Fruit fly (Drosophila melanogaster): Measurements from ENCODE around the gene Odj.
A peak's percentile ranks its signal among the peaks of the same experiment; 100 is the strongest.

Odj gene

DNA sequence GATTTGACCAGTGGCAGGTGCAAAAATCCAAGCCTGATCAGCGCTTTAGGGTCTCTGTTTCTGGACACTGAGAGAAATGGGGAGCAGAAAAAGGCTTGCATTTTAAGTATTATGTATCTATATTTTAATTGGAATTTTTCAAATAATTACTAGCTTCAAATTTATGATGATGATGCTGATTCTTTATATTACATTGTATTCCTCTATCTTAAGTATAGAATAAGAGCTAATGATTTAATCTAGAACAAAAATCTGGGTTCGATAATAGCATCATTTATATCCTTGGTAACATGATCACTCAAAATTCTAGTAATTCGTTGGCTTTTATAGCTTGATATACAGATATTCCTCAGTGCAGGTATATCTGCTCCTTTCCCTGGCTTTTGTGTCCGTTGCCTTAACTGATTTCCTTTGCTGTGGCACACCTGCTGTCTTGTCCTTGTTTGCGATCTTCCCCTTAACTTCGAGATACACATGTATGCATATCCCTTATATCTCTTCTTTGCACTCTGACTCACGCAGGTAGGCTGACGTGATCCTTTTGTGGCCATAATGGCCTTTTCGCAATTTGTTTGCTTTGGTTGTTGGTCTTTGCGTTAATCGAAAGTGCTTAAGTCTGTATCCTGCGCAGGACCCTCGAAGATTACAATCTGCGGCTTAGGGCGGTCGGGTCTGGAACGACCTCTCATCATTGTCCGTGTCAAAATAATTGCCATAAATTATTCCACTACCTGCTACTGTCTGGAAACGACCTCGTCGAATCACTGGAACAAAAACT, 17.0 kb upstream of the Odj start (continued):
- TF ChIP-seq CG10267 (tag; optimal IDR thresholded peaks at IDR 0.05) (peak; percentile 11), D (optimal IDR thresholded peaks at IDR 0.05) (peak; percentile 86), D (GFP tag; optimal IDR thresholded peaks at IDR 0.05) (no peak), lilli (GFP tag; optimal IDR thresholded peaks at IDR 0.05) (no peak), CG8944 (GFP tag; optimal IDR thresholded peaks at IDR 0.05) (no peak), grn (GFP tag; optimal IDR thresholded peaks at IDR 0.05) (peak; percentile 22), dmrt11E (tag; optimal IDR thresholded peaks at IDR 0.05) (peak; percentile 12), Chrac-16 (GFP tag; optimal IDR thresholded peaks at IDR 0.05) (no peak)

DNA sequence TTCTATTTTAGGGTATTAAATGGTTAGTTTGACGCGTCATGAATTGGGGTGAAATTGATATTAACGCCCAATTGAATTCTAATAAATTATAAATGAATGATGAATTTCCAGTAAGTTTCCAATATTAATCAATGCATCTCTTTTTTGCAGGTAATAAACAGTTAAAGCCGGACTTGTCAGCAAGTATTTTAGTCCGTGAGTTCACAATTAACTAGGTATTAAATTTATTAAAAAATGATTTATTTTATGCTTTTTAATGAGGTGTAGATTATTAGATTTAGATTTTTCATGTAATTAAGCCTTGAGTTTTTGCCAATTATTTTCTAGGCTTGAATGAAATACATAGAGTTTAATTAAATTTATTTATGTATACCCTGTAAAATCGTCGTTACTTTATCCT, 12.7 kb upstream of the Odj start:
- TF ChIP-seq CG7963 (GFP tag; IDR thresholded peaks at IDR 0.05; ENCODE audit: partially characterized antibody) (no peak), zfh2 (GFP tag; optimal IDR thresholded peaks at IDR 0.05) (no peak), CG11696 (GFP tag; IDR thresholded peaks at IDR 0.05) (no peak), CG8359 (GFP tag; optimal IDR thresholded peaks at IDR 0.05; ENCODE audit: borderline replicate concordance) (no peak), PHDP (tag; optimal IDR thresholded peaks at IDR 0.05) (no peak), ro (GFP tag; IDR thresholded peaks at IDR 0.05) (no peak), grau (tag; optimal IDR thresholded peaks at IDR 0.05) (no peak), CG10274 (GFP tag; optimal IDR thresholded peaks at IDR 0.05) (no peak), row (GFP tag; IDR thresholded peaks at IDR 0.05) (no peak), gem (tag; optimal IDR thresholded peaks at IDR 0.05) (no peak), CG10543 (GFP tag; optimal IDR thresholded peaks at IDR 0.05) (no peak), CG3163 (GFP tag; optimal IDR thresholded peaks at IDR 0.05) (no peak), pum (GFP tag; optimal IDR thresholded peaks at IDR 0.05) (no peak)

DNA sequence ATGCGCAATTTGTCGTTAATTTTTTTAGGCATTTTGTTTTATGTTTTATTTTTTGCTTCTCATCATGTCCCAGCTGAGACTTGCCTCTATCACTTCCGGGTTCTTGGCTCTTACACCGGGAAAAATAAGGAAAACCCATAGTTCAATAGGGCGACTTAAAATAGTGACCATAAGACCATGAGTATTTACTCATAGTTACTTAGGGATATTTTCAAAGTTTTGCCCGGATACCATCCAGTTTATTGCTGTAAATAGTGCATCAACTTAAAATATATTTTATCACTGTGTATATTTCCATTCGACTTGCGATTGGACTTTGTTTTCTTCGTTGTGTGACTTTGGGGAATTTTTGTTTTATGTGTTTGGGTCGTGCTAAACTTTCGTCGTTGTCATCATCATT, 9.8 kb upstream of the Odj start:
- TF ChIP-seq ap (GFP tag; IDR thresholded peaks at IDR 0.05), result no peak
- no peak for TF ChIP-seq hb (GFP tag; IDR thresholded peaks at IDR 0.05; ENCODE audit: partially characterized antibody)
- TF ChIP-seq CG18476 (GFP tag; optimal IDR thresholded peaks at IDR 0.05), result no peak
- TF ChIP-seq CG18619 (GFP tag; optimal IDR thresholded peaks at IDR 0.05), result peak; percentile 3
- TF ChIP-seq CG6854 (GFP tag; optimal IDR thresholded peaks at IDR 0.05), result no peak
- TF ChIP-seq CG3726 (GFP tag; IDR thresholded peaks at IDR 0.05), result no peak
- no peak for TF ChIP-seq Poxn (GFP tag; IDR thresholded peaks at IDR 0.05)
- TF ChIP-seq Xbp1 (GFP tag; optimal IDR thresholded peaks at IDR 0.05), result peak; percentile 30
- TF ChIP-seq ATbp (GFP tag; optimal IDR thresholded peaks at IDR 0.05), result peak; percentile 8
- TF ChIP-seq CG8478 (optimal IDR thresholded peaks at IDR 0.05), result no peak
- no peak for TF ChIP-seq pfk (GFP tag; optimal IDR thresholded peaks at IDR 0.05)
- peak; percentile 43 for TF ChIP-seq NfI (GFP tag; optimal IDR thresholded peaks at IDR 0.05)
- no peak for TF ChIP-seq Dad (GFP tag; optimal IDR thresholded peaks at IDR 0.05)
- no peak for TF ChIP-seq CHES-1-like (GFP tag; optimal IDR thresholded peaks at IDR 0.05)
- TF ChIP-seq dysf (GFP tag; IDR thresholded peaks at IDR 0.05), result peak; percentile 36; the same call in 1 of the 3 replicates
- no peak for TF ChIP-seq knrl (GFP tag; IDR thresholded peaks at IDR 0.05; ENCODE audit: partially characterized antibody)
- TF ChIP-seq CTCF (GFP tag; optimal IDR thresholded peaks at IDR 0.05), result no peak
- no peak for TF ChIP-seq Nf-YB (GFP tag; optimal IDR thresholded peaks at IDR 0.05)
- TF ChIP-seq en (GFP tag; optimal IDR thresholded peaks at IDR 0.05), result no peak
- no peak for TF ChIP-seq cg (GFP tag; optimal IDR thresholded peaks at IDR 0.05)
- peak; percentile 38; the same call in 1 of the 2 replicates for TF ChIP-seq CG32532 (GFP tag; IDR thresholded peaks at IDR 0.05)
- TF ChIP-seq Doc3 (GFP tag; IDR thresholded peaks at IDR 0.05; ENCODE audit: partially characterized antibody), result no peak
- peak; percentile 12 for TF ChIP-seq ind (GFP tag; optimal IDR thresholded peaks at IDR 0.05)
- peak; percentile 62 for TF ChIP-seq gem (tag; optimal IDR thresholded peaks at IDR 0.05)
- TF ChIP-seq zen (tag; optimal IDR thresholded peaks at IDR 0.05), result no peak
- TF ChIP-seq fu2 (GFP tag; optimal IDR thresholded peaks at IDR 0.05), result no peak
- TF ChIP-seq Hsf (GFP tag; optimal IDR thresholded peaks at IDR 0.05), result peak; percentile 39
- TF ChIP-seq C15 (GFP tag; IDR thresholded peaks at IDR 0.05), result peak; percentile 8; the same call in 1 of the 3 replicates
- TF ChIP-seq CG6813 (GFP tag; optimal IDR thresholded peaks at IDR 0.05), result peak; percentile 42
